Fruit fly (Drosophila melanogaster) whole organism, embryonic: ENCODE data around the gene Vps29.

ENCODE experiments used
- B-H1 ChIP-seq: fragments of 200-800 bp; sonication (Bioruptor generic); IDR thresholded peaks from 3 replicates; pipeline ENCODE4 v1.3.6; 2022; ENCODE audit warnings: missing biosample characterization, missing genetic modification characterization
- BtbVII ChIP-seq: fragments of 200-800 bp; sonication (Bioruptor generic); optimal IDR thresholded peaks from 3 replicates; lab custom pipeline; 2017; ENCODE audit warnings: missing biosample characterization, mild to moderate bottlenecking, missing genetic modification characterization
- CG10431 ChIP-seq: fragments of 200-800 bp; sonication (Bioruptor generic); optimal IDR thresholded peaks from 3 replicates; lab custom pipeline; 2018; ENCODE audit warnings: missing biosample characterization, mild to moderate bottlenecking, missing genetic modification characterization
- CG11085 ChIP-seq: fragments of 200-800 bp; sonication (Bioruptor generic); IDR thresholded peaks from 2 replicates; pipeline ENCODE4 v1.3.6; 2022; ENCODE audit warnings: missing biosample characterization, missing genetic modification characterization
- CG12299 ChIP-seq: fragments of 200-800 bp; sonication (Bioruptor generic); optimal IDR thresholded peaks from 2 replicates; lab custom pipeline; 2018; ENCODE audit warnings: missing biosample characterization, mild to moderate bottlenecking, missing genetic modification characterization
- CG15269 ChIP-seq: fragments of 200-800 bp; sonication (Bioruptor generic); optimal IDR thresholded peaks from 2 replicates; lab custom pipeline; 2018; ENCODE audit warnings: missing biosample characterization, mild to moderate bottlenecking, missing genetic modification characterization, moderate library complexity
- CG16779 ChIP-seq: fragments of 200-800 bp; sonication (Bioruptor generic); IDR thresholded peaks from 2 replicates; pipeline ENCODE4 v1.3.6; 2022; ENCODE audit warnings: missing biosample characterization, missing genetic modification characterization
- CG17829 ChIP-seq: fragments of 200-800 bp; optimal IDR thresholded peaks from 2 replicates; lab custom pipeline; 2019; ENCODE audit warnings: missing biosample characterization, mild to moderate bottlenecking, missing genetic modification characterization, moderate library complexity
- CG30020 ChIP-seq: fragments of 200-800 bp; optimal IDR thresholded peaks from 2 replicates; lab custom pipeline; 2019; ENCODE audit warnings: missing biosample characterization, mild to moderate bottlenecking, missing genetic modification characterization, moderate library complexity
- CG3163 ChIP-seq: fragments of 200-800 bp; sonication (Bioruptor generic); optimal IDR thresholded peaks from 3 replicates; lab custom pipeline; 2016; ENCODE audit warnings: missing biosample characterization, missing genetic modification characterization
- CG6175 ChIP-seq: fragments of 200-800 bp; sonication (Bioruptor generic); IDR thresholded peaks from 3 replicates; pipeline ENCODE4 v1.3.6; 2022; ENCODE audit warnings: missing biosample characterization, missing genetic modification characterization
- CG6791 ChIP-seq: fragments of 200-800 bp; sonication (Bioruptor generic); IDR thresholded peaks from 3 replicates; pipeline ENCODE4 v1.3.6; 2022; ENCODE audit warnings: missing biosample characterization, missing genetic modification characterization; ENCODE audit not compliant: partially characterized antibody
- CG7357 ChIP-seq: fragments of 200-800 bp; sonication (Bioruptor generic); IDR thresholded peaks from 3 replicates; pipeline ENCODE4 v1.3.6; 2022; ENCODE audit warnings: missing biosample characterization, missing genetic modification characterization
- CG8765 ChIP-seq: fragments of 200-800 bp; sonication (Bioruptor generic); IDR thresholded peaks from 2 replicates; pipeline ENCODE4 v1.3.6; 2022; ENCODE audit warnings: missing biosample characterization, missing genetic modification characterization
- CG8944 ChIP-seq: fragments of 200-800 bp; sonication (Bioruptor generic); optimal IDR thresholded peaks from 3 replicates; lab custom pipeline; 2016; ENCODE audit warnings: missing biosample characterization, missing genetic modification characterization
- CG9437 ChIP-seq: fragments of 200-800 bp; sonication (Bioruptor generic); optimal IDR thresholded peaks from 2 replicates; lab custom pipeline; 2018; ENCODE audit warnings: missing biosample characterization, mild to moderate bottlenecking, missing genetic modification characterization
- CG9609 ChIP-seq: fragments of 200-800 bp; sonication (Bioruptor generic); optimal IDR thresholded peaks from 3 replicates; lab custom pipeline; 2016; ENCODE audit warnings: missing biosample characterization, missing genetic modification characterization
- CrebB ChIP-seq: fragments of 200-800 bp; sonication (Bioruptor generic); optimal IDR thresholded peaks from 3 replicates; lab custom pipeline; 2018; ENCODE audit warnings: missing biosample characterization, mild to moderate bottlenecking, missing genetic modification characterization
- Deaf1 ChIP-seq: fragments of 200-800 bp; optimal IDR thresholded peaks from 3 replicates; lab custom pipeline; 2019; ENCODE audit warnings: missing biosample characterization, mild to moderate bottlenecking, missing genetic modification characterization, moderate library complexity
- Ets97D ChIP-seq: fragments of 200-800 bp; sonication (Bioruptor generic); optimal IDR thresholded peaks from 3 replicates; lab custom pipeline; 2016; ENCODE audit warnings: missing biosample characterization, missing genetic modification characterization
- GATAe ChIP-seq: fragments of 200-800 bp; sonication (Bioruptor generic); conservative IDR thresholded peaks from 2 replicates; pipeline ENCODE4 v1.3.6; 2022; ENCODE audit warnings: missing biosample characterization, missing genetic modification characterization
- HmgZ ChIP-seq: fragments of 200-800 bp; sonication (Bioruptor generic); optimal IDR thresholded peaks from 2 replicates; lab custom pipeline; 2018; ENCODE audit warnings: missing biosample characterization, mild to moderate bottlenecking, missing genetic modification characterization
- Jarid2 ChIP-seq: fragments of 200-800 bp; sonication (Bioruptor generic); optimal IDR thresholded peaks from 3 replicates; lab custom pipeline; 2017; ENCODE audit warnings: mild to moderate bottlenecking, missing biosample characterization, missing genetic modification reagents, missing genetic modification characterization
- Max ChIP-seq: fragments of 200-800 bp; sonication (Bioruptor generic); optimal IDR thresholded peaks from 2 replicates; lab custom pipeline; 2016; ENCODE audit warnings: missing biosample characterization, mild to moderate bottlenecking, missing genetic modification characterization
- Mrtf ChIP-seq: fragments of 200-800 bp; sonication (Bioruptor generic); IDR thresholded peaks from 3 replicates; pipeline ENCODE4 v1.3.6; 2022; ENCODE audit warnings: missing biosample characterization, missing genetic modification characterization
- Myb ChIP-seq: fragments of 200-800 bp; sonication (Bioruptor generic); optimal IDR thresholded peaks from 2 replicates; lab custom pipeline; 2016; ENCODE audit warnings: missing biosample characterization, missing genetic modification characterization
- NFAT ChIP-seq: fragments of 200-800 bp; sonication (Bioruptor generic); IDR thresholded peaks from 2 replicates; pipeline ENCODE4 v1.3.6; 2022; ENCODE audit warnings: missing biosample characterization, missing genetic modification characterization
- Nf-YB ChIP-seq: fragments of 200-800 bp; sonication (Bioruptor generic); optimal IDR thresholded peaks from 3 replicates; lab custom pipeline; 2019; ENCODE audit warnings: missing biosample characterization, mild to moderate bottlenecking, missing genetic modification characterization, moderate library complexity
- Sox102F ChIP-seq: fragments of 200-800 bp; sonication (Bioruptor generic); optimal IDR thresholded peaks from 2 replicates; lab custom pipeline; 2018; ENCODE audit warnings: missing biosample characterization, mild to moderate bottlenecking, missing genetic modification characterization, moderate library complexity
- Spps ChIP-seq: fragments of 200-800 bp; sonication (Bioruptor generic); optimal IDR thresholded peaks from 2 replicates; lab custom pipeline; 2018; ENCODE audit warnings: missing biosample characterization, mild to moderate bottlenecking, missing genetic modification characterization
- ase ChIP-seq: fragments of 200-800 bp; sonication (Bioruptor generic); IDR thresholded peaks from 3 replicates; pipeline ENCODE4 v1.3.6; 2022; ENCODE audit warnings: missing biosample characterization, missing genetic modification characterization
- bowl ChIP-seq: fragments of 200-800 bp; sonication (Bioruptor generic); IDR thresholded peaks from 2 replicates; pipeline ENCODE4 v1.3.6; 2022; ENCODE audit warnings: missing biosample characterization, missing genetic modification characterization
- btn ChIP-seq: fragments of 200-800 bp; sonication (Bioruptor generic); optimal IDR thresholded peaks from 2 replicates; lab custom pipeline; 2016; ENCODE audit warnings: missing biosample characterization, missing genetic modification characterization
- caup ChIP-seq: fragments of 200-800 bp; sonication (Bioruptor generic); optimal IDR thresholded peaks from 3 replicates; lab custom pipeline; 2017; ENCODE audit warnings: missing biosample characterization, mild to moderate bottlenecking, missing genetic modification characterization, moderate library complexity; ENCODE audit not compliant: severe bottlenecking
- dimm ChIP-seq: fragments of 200-800 bp; sonication (Bioruptor generic); IDR thresholded peaks from 2 replicates; pipeline ENCODE4 v1.3.6; 2022; ENCODE audit warnings: missing biosample characterization, missing genetic modification characterization
- fd102C ChIP-seq: fragments of 200-800 bp; sonication (Bioruptor generic); optimal IDR thresholded peaks from 2 replicates; lab custom pipeline; 2018; ENCODE audit warnings: missing biosample characterization, mild to moderate bottlenecking, missing genetic modification characterization, moderate library complexity
- ftz-f1 ChIP-seq: fragments of 200-800 bp; sonication (Bioruptor generic); optimal IDR thresholded peaks from 2 replicates; lab custom pipeline; 2016; ENCODE audit warnings: missing biosample characterization, missing genetic modification characterization
- ham ChIP-seq: fragments of 200-800 bp; sonication (Bioruptor generic); IDR thresholded peaks from 2 replicates; pipeline ENCODE4 v1.3.6; 2022; ENCODE audit warnings: missing biosample characterization, missing genetic modification characterization
- hb ChIP-seq: fragments of 200-800 bp; sonication (Bioruptor generic); IDR thresholded peaks from 3 replicates; pipeline ENCODE4 v1.3.6; 2022; ENCODE audit warnings: missing biosample characterization, missing genetic modification characterization; ENCODE audit not compliant: partially characterized antibody
- lmd ChIP-seq: fragments of 200-800 bp; sonication (Bioruptor generic); IDR thresholded peaks from 2 replicates; pipeline ENCODE4 v1.3.6; 2022; ENCODE audit warnings: missing biosample characterization, missing genetic modification characterization
- maf-S ChIP-seq: fragments of 200-800 bp; sonication (Bioruptor generic); optimal IDR thresholded peaks from 2 replicates; lab custom pipeline; 2016; ENCODE audit warnings: missing biosample characterization, missing genetic modification characterization
- p53 ChIP-seq: fragments of 200-800 bp; sonication (Bioruptor generic); optimal IDR thresholded peaks from 2 replicates; lab custom pipeline; 2016; ENCODE audit warnings: missing biosample characterization, missing genetic modification characterization
- pzg ChIP-seq: fragments of 200-800 bp; sonication (Bioruptor generic); optimal IDR thresholded peaks from 3 replicates; lab custom pipeline; 2018; ENCODE audit warnings: missing biosample characterization, mild to moderate bottlenecking, missing genetic modification characterization, moderate library complexity
- rib ChIP-seq: fragments of 200-800 bp; sonication (Bioruptor generic); IDR thresholded peaks from 2 replicates; pipeline ENCODE4 v1.3.6; 2022; ENCODE audit warnings: missing biosample characterization, missing genetic modification characterization
- sd ChIP-seq: fragments of 200-800 bp; sonication (Bioruptor generic); optimal IDR thresholded peaks from 3 replicates; lab custom pipeline; 2018; ENCODE audit warnings: missing biosample characterization, mild to moderate bottlenecking, missing genetic modification characterization, moderate library complexity
- sima ChIP-seq: fragments of 200-800 bp; sonication (Bioruptor generic); optimal IDR thresholded peaks from 2 replicates; lab custom pipeline; 2016; ENCODE audit warnings: missing biosample characterization, missing genetic modification characterization
- slp2 ChIP-seq: fragments of 200-800 bp; sonication (Bioruptor generic); optimal IDR thresholded peaks from 2 replicates; lab custom pipeline; 2016; ENCODE audit warnings: missing biosample characterization, missing genetic modification characterization
- sug ChIP-seq: fragments of 200-800 bp; optimal IDR thresholded peaks from 2 replicates; lab custom pipeline; 2019; ENCODE audit warnings: missing biosample characterization, mild to moderate bottlenecking, missing genetic modification characterization, moderate library complexity
- tio ChIP-seq: fragments of 200-800 bp; sonication (Bioruptor generic); optimal IDR thresholded peaks from 2 replicates; lab custom pipeline; 2017; ENCODE audit warnings: missing biosample characterization, missing genetic modification characterization, inconsistent platforms

The Vps29 gene

dm6 chr2L:1144371-1145360 lies 5.9 kb upstream of the Vps29 start (continued):
- 0 out of 2 replicates have a peak, but pooled peaks have one; percentile 31 for TF ChIP-seq rib (GFP tag; lab: Robert Waterston, UW)
- no peak for TF ChIP-seq sima (GFP tag; lab: Kevin White, UChicago)
- TF ChIP-seq BtbVII = peak; percentile 42
- TF ChIP-seq Mrtf (GFP tag; lab: Robert Waterston, UW) = peak; percentile 43; the same call in 1 of the 3 replicates
- peak; percentile 37 for TF ChIP-seq CG9609 (GFP tag; lab: Kevin White, UChicago)
- peak; percentile 15 for TF ChIP-seq Max
- TF ChIP-seq Ets97D = no peak
- peak; percentile 5 for TF ChIP-seq Myb (GFP tag; lab: Kevin White, UChicago)
- TF ChIP-seq bowl (GFP tag; lab: Robert Waterston, UW) = no peak
- no peak for TF ChIP-seq Nf-YB (GFP tag; lab: Kevin White, UChicago)
- peak; percentile 41 for TF ChIP-seq sug (tag; lab: Kevin White, UChicago)
- TF ChIP-seq CG12299 (tag; lab: Kevin White, UChicago) = no peak
- no peak for TF ChIP-seq CG30020 (tag; lab: Kevin White, UChicago)
- TF ChIP-seq Spps (tag; lab: Kevin White, UChicago) = no peak
- no peak for TF ChIP-seq Jarid2 (GFP tag; lab: Kevin White, UChicago)
- peak; percentile 79 for TF ChIP-seq Sox102F (GFP tag; lab: Kevin White, UChicago)
- no peak for TF ChIP-seq B-H1 (GFP tag; lab: Robert Waterston, UW)
- TF ChIP-seq CG8944 (GFP tag; lab: Kevin White, UChicago) = peak; percentile 14
- no peak for TF ChIP-seq sd (tag; lab: Kevin White, UChicago)
- TF ChIP-seq lmd (GFP tag; lab: Robert Waterston, UW) = peak; percentile 40
- TF ChIP-seq ham = no peak
- TF ChIP-seq maf-S (GFP tag; lab: Kevin White, UChicago) = peak; percentile 7
- peak; percentile 19 for TF ChIP-seq Deaf1 (tag; lab: Kevin White, UChicago)
- no peak for TF ChIP-seq CG6791 (GFP tag; lab: Robert Waterston, UW)
- TF ChIP-seq CG7357 (GFP tag; lab: Robert Waterston, UW) = peak; percentile 37; the same call in 1 of the 3 replicates
- peak; percentile 1 for TF ChIP-seq CrebB (tag; lab: Kevin White, UChicago)
- peak; percentile 54 for TF ChIP-seq CG15269 (tag; lab: Kevin White, UChicago)
- no peak for TF ChIP-seq CG9437 (GFP tag; lab: Kevin White, UChicago)
- no peak for TF ChIP-seq CG3163 (GFP tag; lab: Kevin White, UChicago)
- TF ChIP-seq GATAe (GFP tag; lab: Robert Waterston, UW) = no peak
- TF ChIP-seq CG8765 = no peak
- no peak for TF ChIP-seq pzg (GFP tag; lab: Kevin White, UChicago)
- no peak for TF ChIP-seq CG11085
- TF ChIP-seq ase (GFP tag; lab: Robert Waterston, UW) = no peak
- no peak for TF ChIP-seq CG16779 (GFP tag; lab: Robert Waterston, UW)
- TF ChIP-seq CG6175 (GFP tag; lab: Robert Waterston, UW) = no peak
- TF ChIP-seq HmgZ (tag; lab: Kevin White, UChicago) = peak; percentile 24
- TF ChIP-seq caup (GFP tag; lab: Kevin White, UChicago) = peak; percentile 23
- no peak for TF ChIP-seq dimm (GFP tag; lab: Robert Waterston, UW)
- TF ChIP-seq fd102C = no peak
- TF ChIP-seq ftz-f1 (GFP tag; lab: Kevin White, UChicago) = no peak
- no peak for TF ChIP-seq NFAT (GFP tag; lab: Robert Waterston, UW)
- TF ChIP-seq CG17829 (tag; lab: Kevin White, UChicago) = peak; percentile 57
- TF ChIP-seq hb (GFP tag; lab: Robert Waterston, UW) = no peak
- no peak for TF ChIP-seq btn (GFP tag; lab: Kevin White, UChicago)
- TF ChIP-seq tio (GFP tag; lab: Kevin White, UChicago) = no peak
- TF ChIP-seq p53 (GFP tag; lab: Kevin White, UChicago) = no peak
- no peak for TF ChIP-seq slp2
- no peak for TF ChIP-seq CG10431
